Fruit fly (Drosophila melanogaster): ENCODE results near the gene CG14391.

CG14391 gene

dm6 chr3R:12649099-12650029, 45.3 kb downstream of the CG14391 start (continued):
- TF ChIP-seq Stat92E (GFP tag; optimal IDR thresholded peaks at IDR 0.05) (peak in 1 of 3 experiments; percentile 98), oc (tag; optimal IDR thresholded peaks at IDR 0.05) (peak; percentile 35), caup (GFP tag; optimal IDR thresholded peaks at IDR 0.05; ENCODE audit: severe bottlenecking) (no peak), danr (GFP tag; IDR thresholded peaks at IDR 0.05) (no peak), vvl (GFP tag; IDR thresholded peaks at IDR 0.05) (peak; percentile 66; the same call in 1 of the 2 replicates), CG7987 (GFP tag; optimal IDR thresholded peaks at IDR 0.05) (no peak), org-1 (GFP tag; optimal IDR thresholded peaks at IDR 0.05) (no peak), CG6765 (GFP tag; optimal IDR thresholded peaks at IDR 0.05) (no peak), CG11398 (GFP tag; optimal IDR thresholded peaks at IDR 0.05) (no peak), CG33213 (GFP tag; optimal IDR thresholded peaks at IDR 0.05) (no peak), CG32532 (GFP tag; IDR thresholded peaks at IDR 0.05) (no peak), HLH4C (GFP tag; IDR thresholded peaks at IDR 0.05; ENCODE audit: partially characterized antibody) (no peak), CG16813 (GFP tag; IDR thresholded peaks at IDR 0.05; ENCODE audit: partially characterized antibody) (0 out of 3 replicates have a peak, but pooled peaks have one; percentile 14), twi (tag; optimal IDR thresholded peaks at IDR 0.05) (peak; percentile 98), CG18764 (GFP tag; optimal IDR thresholded peaks at IDR 0.05) (no peak), CG9609 (GFP tag; optimal IDR thresholded peaks at IDR 0.05) (no peak), Spps (tag; optimal IDR thresholded peaks at IDR 0.05) (no peak), CG30020 (tag; optimal IDR thresholded peaks at IDR 0.05) (no peak), CG9215 (GFP tag; IDR thresholded peaks at IDR 0.05) (no peak), CG6683 (GFP tag; optimal IDR thresholded peaks at IDR 0.05) (no peak), Dad (GFP tag; optimal IDR thresholded peaks at IDR 0.05) (no peak), pb (GFP tag; optimal IDR thresholded peaks at IDR 0.05) (no peak), CG4404 (GFP tag; IDR thresholded peaks at IDR 0.05) (no peak), CG6654 (GFP tag; optimal IDR thresholded peaks at IDR 0.05) (no peak), sens (GFP tag) (peak; percentile 24), Xbp1 (GFP tag; optimal IDR thresholded peaks at IDR 0.05) (no peak), Max (GFP tag; optimal IDR thresholded peaks at IDR 0.05) (no peak), BEAF-32 (GFP tag; optimal IDR thresholded peaks at IDR 0.05) (no peak), Aef1 (GFP tag; IDR thresholded peaks at IDR 0.05) (no peak), kah (GFP tag; optimal IDR thresholded peaks at IDR 0.05) (peak; percentile 33), MTF-1 (GFP tag; optimal IDR thresholded peaks at IDR 0.05; ENCODE audit: borderline replicate concordance) (no peak), Eip74EF (GFP tag; optimal IDR thresholded peaks at IDR 0.05) (no peak), Camta (GFP tag; optimal IDR thresholded peaks at IDR 0.05) (no peak), CG12219 (GFP tag; optimal IDR thresholded peaks at IDR 0.05) (no peak), cwo (GFP tag; optimal IDR thresholded peaks at IDR 0.05) (no peak), hb (GFP tag; IDR thresholded peaks at IDR 0.05; ENCODE audit: partially characterized antibody) (no peak), CG15601 (tag; optimal IDR thresholded peaks at IDR 0.05) (no peak), CG43689 (GFP tag; IDR thresholded peaks at IDR 0.05) (no peak), dimm (GFP tag; IDR thresholded peaks at IDR 0.05) (no peak), sens-2 (GFP tag; IDR thresholded peaks at IDR 0.05) (no peak), kni (GFP tag; optimal IDR thresholded peaks at IDR 0.05) (peak; percentile 94), NK7.1 (GFP tag; optimal IDR thresholded peaks at IDR 0.05) (no peak), E2f1 (GFP tag; IDR thresholded peaks at IDR 0.05) (no peak), exex (tag; optimal IDR thresholded peaks at IDR 0.05) (no peak), sug (tag; optimal IDR thresholded peaks at IDR 0.05) (no peak), Xrp1 (GFP tag; IDR thresholded peaks at IDR 0.05) (no peak), peb (GFP tag; IDR thresholded peaks at IDR 0.05) (no peak), CG8944 (GFP tag; optimal IDR thresholded peaks at IDR 0.05) (no peak)
